Fruit fly (Drosophila melanogaster): ENCODE results near the gene CG18530.
A peak's percentile ranks its signal among the peaks of the same experiment; 100 is the strongest.

CG18530 gene

dm6 chr3R:12656946-12657566, 23.9 kb downstream of the CG18530 start (continued):
- TF ChIP-seq Side (GFP tag; optimal IDR thresholded peaks at IDR 0.05) = no peak
- no peak for TF ChIP-seq HmgD (GFP tag; optimal IDR thresholded peaks at IDR 0.05)
- no peak for TF ChIP-seq Gsc (GFP tag; IDR thresholded peaks at IDR 0.05)
- TF ChIP-seq CG3995 (GFP tag; optimal IDR thresholded peaks at IDR 0.05) = no peak
- TF ChIP-seq zfh1 (GFP tag; IDR thresholded peaks at IDR 0.05) = no peak
- no peak for TF ChIP-seq Mad (GFP tag; optimal IDR thresholded peaks at IDR 0.05)
- no peak for TF ChIP-seq Vsx1 (GFP tag; optimal IDR thresholded peaks at IDR 0.05)
- TF ChIP-seq CG17328 (GFP tag; IDR thresholded peaks at IDR 0.05) = no peak
- TF ChIP-seq abd-A (tag; optimal IDR thresholded peaks at IDR 0.05) = peak; percentile 12
- TF ChIP-seq CG7786 (GFP tag; optimal IDR thresholded peaks at IDR 0.05) = peak; percentile 16
- no peak for TF ChIP-seq tna (GFP tag; IDR thresholded peaks at IDR 0.05; ENCODE audit: partially characterized antibody)
- no peak for TF ChIP-seq HLH54F (GFP tag; optimal IDR thresholded peaks at IDR 0.05)
- no peak for TF ChIP-seq Eip74EF (GFP tag; optimal IDR thresholded peaks at IDR 0.05)
- TF ChIP-seq ftz-f1 (GFP tag; optimal IDR thresholded peaks at IDR 0.05) = no peak
- no peak for TF ChIP-seq Drgx (GFP tag; IDR thresholded peaks at IDR 0.05)
- TF ChIP-seq vfl (GFP tag; optimal IDR thresholded peaks at IDR 0.05) = no peak
- TF ChIP-seq tup (GFP tag; optimal IDR thresholded peaks at IDR 0.05) = no peak
- TF ChIP-seq Dfd (GFP tag; optimal IDR thresholded peaks at IDR 0.05) = no peak
- no peak for TF ChIP-seq Bteb2 (GFP tag; optimal IDR thresholded peaks at IDR 0.05)
- TF ChIP-seq CG4854 (GFP tag; optimal IDR thresholded peaks at IDR 0.05) = no peak
- no peak for TF ChIP-seq CG14050 (GFP tag; IDR thresholded peaks at IDR 0.05)
- no peak for TF ChIP-seq CG31388 (GFP tag; optimal IDR thresholded peaks at IDR 0.05)
- peak; percentile 29 for TF ChIP-seq B-H2 (GFP tag; optimal IDR thresholded peaks at IDR 0.05)
- no peak for TF ChIP-seq maf-S (GFP tag; optimal IDR thresholded peaks at IDR 0.05)
- no peak for TF ChIP-seq pfk (GFP tag; optimal IDR thresholded peaks at IDR 0.05)
- peak; percentile 14 for TF ChIP-seq CG13624 (GFP tag; optimal IDR thresholded peaks at IDR 0.05)
- no peak for TF ChIP-seq sug (tag; optimal IDR thresholded peaks at IDR 0.05)
- TF ChIP-seq kay (GFP tag; optimal IDR thresholded peaks at IDR 0.05) = no peak
- TF ChIP-seq CG7839 (tag; optimal IDR thresholded peaks at IDR 0.05) = peak; percentile 39
- TF ChIP-seq CG12942 (GFP tag; optimal IDR thresholded peaks at IDR 0.05) = no peak
- no peak for TF ChIP-seq ro (GFP tag; IDR thresholded peaks at IDR 0.05)
- TF ChIP-seq Sry-β (GFP tag; optimal IDR thresholded peaks at IDR 0.05) = no peak
- TF ChIP-seq al (GFP tag; IDR thresholded peaks at IDR 0.05) = peak; percentile 47; the same call in 1 of the 2 replicates
- peak; percentile 0 for TF ChIP-seq gro (GFP tag; optimal IDR thresholded peaks at IDR 0.05)
- TF ChIP-seq hkb (optimal IDR thresholded peaks at IDR 0.05) = no peak
- TF ChIP-seq hkb (GFP tag; IDR thresholded peaks at IDR 0.05) = no peak
- no peak for TF ChIP-seq lilli (GFP tag; optimal IDR thresholded peaks at IDR 0.05)
- no peak for TF ChIP-seq stc (GFP tag; IDR thresholded peaks at IDR 0.05)
- no peak for TF ChIP-seq D19A (tag; optimal IDR thresholded peaks at IDR 0.05)
- no peak for TF ChIP-seq btn (GFP tag; optimal IDR thresholded peaks at IDR 0.05)
- no peak for TF ChIP-seq CG1647 (GFP tag; optimal IDR thresholded peaks at IDR 0.05)
- TF ChIP-seq klu (GFP tag; IDR thresholded peaks at IDR 0.05) = no peak
- TF ChIP-seq Max (GFP tag; optimal IDR thresholded peaks at IDR 0.05) = no peak
- peak; percentile 40; the same call in 1 of the 2 replicates for TF ChIP-seq CG3847 (GFP tag; IDR thresholded peaks at IDR 0.05)
- no peak for TF ChIP-seq CG8359 (GFP tag; optimal IDR thresholded peaks at IDR 0.05; ENCODE audit: borderline replicate concordance)
- TF ChIP-seq CG2129 (GFP tag; IDR thresholded peaks at IDR 0.05; ENCODE audit: partially characterized antibody) = no peak
- TF ChIP-seq CG4707 (GFP tag; optimal IDR thresholded peaks at IDR 0.05) = no peak
- peak; percentile 38 for TF ChIP-seq Atf6 (GFP tag; IDR thresholded peaks at IDR 0.05)
- no peak for TF ChIP-seq ato (GFP tag; IDR thresholded peaks at IDR 0.05; ENCODE audit: partially characterized antibody)
- peak; percentile 38 for TF ChIP-seq Hand (GFP tag; optimal IDR thresholded peaks at IDR 0.05)
- TF ChIP-seq fu2 (GFP tag; optimal IDR thresholded peaks at IDR 0.05) = no peak

Data from whole organism, embryonic.